Fruit fly (Drosophila melanogaster): ENCODE results near the gene Mur29B.

- TF ChIP-seq Ptx1 (GFP tag; IDR thresholded peaks at IDR 0.05) (peak; percentile 97), Lpt (GFP tag; optimal IDR thresholded peaks at IDR 0.05) (no peak), rib (GFP tag; IDR thresholded peaks at IDR 0.05) (peak; percentile 88), CG8388 (GFP tag; optimal IDR thresholded peaks at IDR 0.05) (peak; percentile 90), zf30C (GFP tag; optimal IDR thresholded peaks at IDR 0.05) (peak; percentile 6)
These were observed 32.2 kb downstream of the Mur29B start, which contains the start of the genes Dad1 and CG13384 for dm6 chr2L:8384108-8384601.
